Worm (Caenorhabditis elegans) whole organism, young adult: Measurements from ENCODE around the gene ZK930.6.
A peak's percentile ranks its signal among the peaks of the same experiment; 100 is the strongest.

Experiments
- B0035.1 ChIP-seq: sonication (generic microtip); optimal IDR thresholded peaks from 2 replicates; lab custom pipeline; 2016; ENCODE audit warnings: missing genetic modification characterization, mild to moderate bottlenecking, missing compliant biosample characterization, missing genotype, missing genetic modification reagents
- F37B4.10 ChIP-seq: fragments of 200-800 bp; sonication (Bioruptor generic); IDR thresholded peaks from 2 replicates; pipeline ENCODE4 v1.3.6; 2022; ENCODE audit warnings: missing genetic modification characterization, missing compliant biosample characterization
- F39B2.1 ChIP-seq: fragments of 200-800 bp; sonication (Bioruptor generic); IDR thresholded peaks from 2 replicates; pipeline ENCODE4 v1.3.6; 2022; ENCODE audit warnings: missing genetic modification reagents, missing genetic modification characterization, missing compliant biosample characterization
- F52B5.7 ChIP-seq: sonication (generic microtip); optimal IDR thresholded peaks from 2 replicates; lab custom pipeline; 2016; ENCODE audit warnings: mild to moderate bottlenecking, missing genetic modification characterization, missing compliant biosample characterization
- K12H6.12 ChIP-seq: fragments of 200-800 bp; sonication (Bioruptor generic); optimal IDR thresholded peaks from 2 replicates; lab custom pipeline; 2018; ENCODE audit warnings: mild to moderate bottlenecking, missing genetic modification characterization, missing compliant biosample characterization
- T07F8.4 ChIP-seq: sonication (generic microtip); optimal IDR thresholded peaks from 2 replicates; lab custom pipeline; 2016; ENCODE audit warnings: mild to moderate bottlenecking, missing genetic modification characterization, moderate library complexity, missing compliant biosample characterization
- Y95B8A.8 ChIP-seq: fragments of 200-800 bp; sonication (Bioruptor generic); IDR thresholded peaks from 2 replicates; pipeline ENCODE4 v1.3.6; 2022; ENCODE audit warnings: missing genetic modification reagents, missing genetic modification characterization, missing compliant biosample characterization
- ZK185.1 ChIP-seq: sonication (generic microtip); optimal IDR thresholded peaks from 2 replicates; lab custom pipeline; 2016; ENCODE audit warnings: mild to moderate bottlenecking, missing genetic modification characterization, missing compliant biosample characterization; ENCODE audit not compliant: poor library complexity, severe bottlenecking
- ama-1 ChIP-seq, 3 experiments: fragments of 150-350 bp in 1 of 3; sonication (generic microtip) in 2 of 3; optimal IDR thresholded peaks; 2 replicates each; lab custom pipeline; 2014 to 2018; ENCODE audit warnings: missing biosample characterization in 2 of 3, missing genetic modification characterization in 2 of 3, missing genetic modification reagents in 2 of 3
- athp-1 ChIP-seq: sonication (generic microtip); optimal IDR thresholded peaks from 2 replicates; lab custom pipeline; 2017; ENCODE audit warnings: mild to moderate bottlenecking, missing genetic modification characterization, missing compliant biosample characterization
- bed-1 ChIP-seq: fragments of 200-800 bp; sonication (Bioruptor generic); IDR thresholded peaks from 2 replicates; pipeline ENCODE4 v1.3.6; 2022; ENCODE audit warnings: missing genetic modification reagents, missing genetic modification characterization, missing compliant biosample characterization
- bed-2 ChIP-seq: fragments of 200-800 bp; sonication (Bioruptor generic); IDR thresholded peaks from 2 replicates; pipeline ENCODE4 v1.3.6; 2022; ENCODE audit warnings: missing genetic modification reagents, missing genetic modification characterization, missing compliant biosample characterization
- cebp-1 ChIP-seq, 2 experiments: fragments of 200-800 bp in 1 of 2; sonication (Bioruptor generic) in 1 of 2; sonication (generic microtip) in 1 of 2; IDR thresholded peaks in 1 of 2; optimal IDR thresholded peaks in 1 of 2; 2 replicates each; pipeline versions ENCODE4 v1.3.6 to Lab custom; 2017 to 2022; ENCODE audit warnings: missing compliant biosample characterization in 2 of 2, missing genetic modification characterization in 2 of 2, mild to moderate bottlenecking in 1 of 2, missing genetic modification reagents in 1 of 2, moderate library complexity in 1 of 2
- ceh-100 ChIP-seq: fragments of 200-800 bp; sonication (Bioruptor generic); IDR thresholded peaks from 2 replicates; pipeline ENCODE4 v1.3.6; 2022; ENCODE audit warnings: missing genetic modification reagents, missing genetic modification characterization, missing compliant biosample characterization
- die-1 ChIP-seq: sonication (generic microtip); optimal IDR thresholded peaks from 2 replicates; lab custom pipeline; 2016; ENCODE audit warnings: missing genotype, mild to moderate bottlenecking, missing genetic modification characterization, missing compliant biosample characterization
- efl-1 ChIP-seq: fragments of 150-350 bp; optimal IDR thresholded peaks from 2 replicates; lab custom pipeline; 2014; ENCODE audit warnings: missing biosample characterization, missing genetic modification reagents, missing genetic modification characterization
- fkh-3 ChIP-seq: sonication (generic microtip); optimal IDR thresholded peaks from 2 replicates; lab custom pipeline; 2016; ENCODE audit warnings: mild to moderate bottlenecking, missing genetic modification characterization, missing compliant biosample characterization
- hlh-12 ChIP-seq: sonication (generic microtip); optimal IDR thresholded peaks from 2 replicates; lab custom pipeline; 2016; ENCODE audit warnings: missing genetic modification characterization, missing compliant biosample characterization
- hlh-26 ChIP-seq: fragments of 200-800 bp; sonication (Bioruptor generic); conservative IDR thresholded peaks from 2 replicates; pipeline ENCODE4 v1.3.6; 2022; ENCODE audit warnings: missing genetic modification reagents, missing genetic modification characterization, missing compliant biosample characterization
- hmg-20 ChIP-seq: fragments of 200-800 bp; sonication (Bioruptor generic); IDR thresholded peaks from 2 replicates; pipeline ENCODE4 v1.3.6; 2022; ENCODE audit warnings: missing genetic modification reagents, missing genetic modification characterization, missing compliant biosample characterization
- hsf-1 ChIP-seq: fragments of 200-800 bp; sonication (Bioruptor generic); IDR thresholded peaks from 2 replicates; pipeline ENCODE4 v1.3.6; 2022; ENCODE audit warnings: missing genetic modification reagents, missing genetic modification characterization, missing compliant biosample characterization
- let-526 ChIP-seq: fragments of 200-800 bp; sonication (Bioruptor generic); IDR thresholded peaks from 2 replicates; pipeline ENCODE4 v1.3.6; 2022; ENCODE audit warnings: missing genetic modification reagents, missing genetic modification characterization, missing compliant biosample characterization
- let-607 ChIP-seq, 2 experiments: fragments of 200-800 bp in 1 of 2; sonication (Bioruptor generic) in 1 of 2; sonication (generic microtip) in 1 of 2; optimal IDR thresholded peaks; 2 replicates each; lab custom pipeline; 2016 to 2018; ENCODE audit warnings: mild to moderate bottlenecking in 2 of 2, missing compliant biosample characterization in 2 of 2, missing genetic modification characterization in 2 of 2, moderate library complexity in 2 of 2, missing genotype in 1 of 2
- lin-26 ChIP-seq: fragments of 200-800 bp; sonication (Bioruptor generic); IDR thresholded peaks from 2 replicates; pipeline ENCODE4 v1.3.6; 2022; ENCODE audit warnings: missing genetic modification reagents, missing genetic modification characterization, missing compliant biosample characterization
- lin-35 ChIP-seq, 3 experiments: fragments of 150-350 bp in 2 of 3; sonication (generic microtip) in 1 of 3; optimal IDR thresholded peaks; 2 replicates each; lab custom pipeline; 2014 to 2018; ENCODE audit warnings: missing biosample characterization in 3 of 3, missing genetic modification characterization in 3 of 3, missing genetic modification reagents in 3 of 3
- lin-54 ChIP-seq: fragments of 200-800 bp; sonication (Bioruptor generic); optimal IDR thresholded peaks from 2 replicates; lab custom pipeline; 2018; ENCODE audit warnings: mild to moderate bottlenecking, missing genetic modification characterization, missing compliant biosample characterization
- lir-1 ChIP-seq: fragments of 200-800 bp; sonication (Bioruptor generic); conservative IDR thresholded peaks from 2 replicates; pipeline ENCODE4 v1.3.6; 2022; ENCODE audit warnings: missing genetic modification reagents, missing genetic modification characterization, missing compliant biosample characterization
- madf-10 ChIP-seq: sonication (generic microtip); optimal IDR thresholded peaks from 2 replicates; lab custom pipeline; 2016; ENCODE audit warnings: mild to moderate bottlenecking, missing genetic modification characterization, missing compliant biosample characterization
- madf-6 ChIP-seq: fragments of 200-800 bp; sonication (Bioruptor generic); IDR thresholded peaks from 2 replicates; pipeline ENCODE4 v1.3.6; 2022; ENCODE audit warnings: missing genetic modification reagents, missing genetic modification characterization, missing compliant biosample characterization
- mel-28 ChIP-seq: sonication (generic microtip); optimal IDR thresholded peaks from 2 replicates; lab custom pipeline; 2016; ENCODE audit warnings: borderline replicate concordance, mild to moderate bottlenecking, missing genetic modification characterization, missing compliant biosample characterization
- mxl-1 ChIP-seq: sonication (generic microtip); optimal IDR thresholded peaks from 2 replicates; lab custom pipeline; 2016; ENCODE audit warnings: missing genetic modification characterization, missing compliant biosample characterization
- nhr-120 ChIP-seq: fragments of 200-800 bp; sonication (Bioruptor generic); IDR thresholded peaks from 2 replicates; pipeline ENCODE4 v1.3.6; 2022; ENCODE audit warnings: missing genetic modification characterization, missing compliant biosample characterization
- nhr-80 ChIP-seq: sonication (generic microtip); optimal IDR thresholded peaks from 2 replicates; lab custom pipeline; 2016; ENCODE audit warnings: missing genetic modification characterization, missing compliant biosample characterization
- pbrm-1 ChIP-seq: fragments of 200-800 bp; sonication (Bioruptor generic); IDR thresholded peaks from 2 replicates; pipeline ENCODE4 v1.3.6; 2022; ENCODE audit warnings: missing genetic modification reagents, missing genetic modification characterization, missing compliant biosample characterization
- snpc-1.1 ChIP-seq: sonication (generic microtip); optimal IDR thresholded peaks from 2 replicates; lab custom pipeline; 2017; ENCODE audit warnings: missing genetic modification characterization, mild to moderate bottlenecking, missing compliant biosample characterization, antibody characterized with exemption, moderate library complexity, missing genotype, missing genetic modification reagents; ENCODE audit not compliant: insufficient read depth
- somi-1 ChIP-seq: fragments of 200-800 bp; sonication (Bioruptor generic); optimal IDR thresholded peaks from 2 replicates; lab custom pipeline; 2018; ENCODE audit warnings: mild to moderate bottlenecking, missing genetic modification characterization, missing compliant biosample characterization
- tlf-1 ChIP-seq: fragments of 200-800 bp; sonication (Bioruptor generic); optimal IDR thresholded peaks from 2 replicates; lab custom pipeline; 2018; ENCODE audit warnings: mild to moderate bottlenecking, missing genetic modification characterization, missing compliant biosample characterization
- xnd-1 ChIP-seq: sonication (generic microtip); optimal IDR thresholded peaks from 2 replicates; lab custom pipeline; 2016; ENCODE audit warnings: missing genotype, missing genetic modification reagents, missing genetic modification characterization, missing compliant biosample characterization
- zfh-2 ChIP-seq: fragments of 200-800 bp; sonication (Bioruptor generic); conservative IDR thresholded peaks from 2 replicates; pipeline ENCODE4 v1.3.6; 2022; ENCODE audit warnings: missing genetic modification reagents, missing genetic modification characterization, missing compliant biosample characterization
- zim-3 ChIP-seq: sonication (generic microtip); optimal IDR thresholded peaks from 2 replicates; lab custom pipeline; 2017; ENCODE audit warnings: mild to moderate bottlenecking, missing genetic modification characterization, moderate library complexity, missing compliant biosample characterization
- ztf-26 ChIP-seq: sonication (generic microtip); optimal IDR thresholded peaks from 2 replicates; lab custom pipeline; 2017; ENCODE audit warnings: missing genetic modification characterization, missing compliant biosample characterization
- ztf-28 ChIP-seq: fragments of 200-800 bp; sonication (Bioruptor generic); IDR thresholded peaks from 2 replicates; pipeline ENCODE4 v1.3.6; 2022; ENCODE audit warnings: missing genetic modification reagents, missing genetic modification characterization, missing compliant biosample characterization
- ztf-3 ChIP-seq: fragments of 200-800 bp; sonication (Bioruptor generic); optimal IDR thresholded peaks from 2 replicates; lab custom pipeline; 2018; ENCODE audit warnings: mild to moderate bottlenecking, missing genetic modification characterization, missing compliant biosample characterization

ZK930.6 gene

ce11 chrII:11868234-11868633 is 15.5 kb upstream of the ZK930.6 start, which contains the start of gene col-84:
Gene col-84 (plus strand): TSS chrII:11868534.
- TF ChIP-seq F52B5.7 (no peak), xnd-1 (tag; lab: Kevin White, UChicago) (no peak), lin-26 (GFP tag; lab: Robert Waterston, UW) (no peak), bed-1 (GFP tag; lab: Robert Waterston, UW) (no peak), T07F8.4 (tag; lab: Kevin White, UChicago) (no peak), athp-1 (tag; lab: Kevin White, UChicago) (no peak), lin-35 (GFP tag; optimal IDR thresholded peaks at IDR 0.05; lab: Kevin White, UChicago) (no peak), let-526 (GFP tag; lab: Robert Waterston, UW) (no peak), pbrm-1 (GFP tag; lab: Robert Waterston, UW) (no peak), mxl-1 (tag; lab: Kevin White, UChicago) (no peak), snpc-1.1 (tag; lab: Kevin White, UChicago) (no peak), ZK185.1 (no peak), let-607 (tag; optimal IDR thresholded peaks at IDR 0.05; lab: Kevin White, UChicago) (no peak), tlf-1 (GFP tag; lab: Kevin White, UChicago) (no peak), ama-1 (optimal IDR thresholded peaks at IDR 0.05; lab: Kevin White, UChicago) (no peak), ama-1 (GFP tag; optimal IDR thresholded peaks at IDR 0.05; lab: Kevin White, UChicago) (no peak), nhr-80 (no peak), lin-54 (GFP tag; lab: Kevin White, UChicago) (no peak), hlh-26 (GFP tag; lab: Robert Waterston, UW) (no peak)
- TF ChIP-seq, all 124 proteins: peak for 0

DNA sequence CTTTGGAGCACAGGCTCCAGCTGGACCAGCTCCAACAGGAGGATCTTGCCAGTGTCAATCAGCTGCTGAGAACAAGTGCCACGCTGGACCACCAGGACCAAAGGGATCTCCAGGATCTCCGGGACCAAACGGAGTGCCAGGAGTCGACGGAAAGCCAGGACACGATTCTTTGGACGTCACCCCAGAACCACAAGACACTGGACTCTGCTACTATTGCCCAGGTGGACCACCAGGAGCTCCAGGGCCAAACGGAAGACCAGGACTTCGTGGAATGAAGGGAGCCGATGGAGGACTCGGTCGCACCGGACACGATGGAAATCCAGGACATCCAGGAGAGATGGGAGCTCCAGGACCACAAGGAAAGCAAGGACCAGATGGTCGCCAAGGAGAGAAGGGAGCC is 14.9 kb upstream of the ZK930.6 start:
- TF ChIP-seq bed-1 (GFP tag; lab: Robert Waterston, UW) = 0 out of 2 replicates have a peak, but pooled peaks have one; percentile 41
- no peak for TF ChIP-seq K12H6.12 (tag; lab: Kevin White, UChicago)
- TF ChIP-seq lin-26 (GFP tag; lab: Robert Waterston, UW) = peak; percentile 57; the same call in 1 of the 2 replicates
- TF ChIP-seq F37B4.10 (GFP tag; lab: Robert Waterston, UW) = 0 out of 2 replicates have a peak, but pooled peaks have one; percentile 69
- peak; percentile 37; the same call in 1 of the 2 replicates for TF ChIP-seq zfh-2 (GFP tag; lab: Robert Waterston, UW)
- TF ChIP-seq, all 124 proteins: peak for 4

DNA sequence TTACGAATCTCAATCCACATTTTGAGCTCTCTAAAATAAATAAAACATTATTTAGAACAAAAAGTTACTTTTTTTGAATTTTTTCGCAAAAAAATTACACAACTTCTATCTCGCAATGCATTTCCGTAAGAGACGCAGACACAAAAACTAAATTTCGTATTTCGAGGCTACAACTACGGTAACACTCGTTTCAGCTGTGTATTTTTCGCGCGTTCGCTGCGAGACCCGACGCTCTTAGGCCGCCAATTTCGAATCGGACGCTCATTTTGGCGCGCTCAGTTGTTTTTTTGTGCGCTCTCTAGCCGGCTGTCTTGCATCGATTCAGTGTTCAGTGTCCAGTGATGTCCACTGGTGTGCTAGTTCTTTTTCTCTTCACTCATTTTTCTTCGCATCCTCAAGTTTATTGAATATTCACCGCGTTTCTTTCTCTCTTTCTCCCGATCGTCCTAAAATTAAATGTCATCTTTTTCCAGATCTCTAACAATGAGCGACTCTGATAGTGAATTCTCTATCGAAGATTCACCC is 9.0 kb upstream of the ZK930.6 start, which contains the start of the genes npp-3 and top-2:
TSS of gene npp-3 (minus strand) at position 115 of the 525 bp plus-strand sequence.
TSS of gene top-2 (plus strand) at position 475 of the 525 bp plus-strand sequence.
- TF ChIP-seq madf-6 (peak; percentile 99), K12H6.12 (tag; lab: Kevin White, UChicago) (peak; percentile 84), cebp-1 (GFP tag; IDR thresholded peaks at IDR 0.05; lab: Robert Waterston, UW) (peak; percentile 69; the same call in 1 of the 2 replicates), cebp-1 (tag; optimal IDR thresholded peaks at IDR 0.05; lab: Kevin White, UChicago) (peak; percentile 88), B0035.1 (no peak), F39B2.1 (GFP tag; lab: Robert Waterston, UW) (peak; percentile 59; the same call in 1 of the 2 replicates), hmg-20 (GFP tag; lab: Robert Waterston, UW) (peak; percentile 79; the same call in 1 of the 2 replicates), Y95B8A.8 (GFP tag; lab: Robert Waterston, UW) (peak; percentile 90), lir-1 (GFP tag; lab: Robert Waterston, UW) (peak; percentile 91), madf-10 (tag; lab: Kevin White, UChicago) (peak; percentile 88), ztf-26 (peak; percentile 21), die-1 (tag; lab: Kevin White, UChicago) (peak; percentile 30), ztf-28 (GFP tag; lab: Robert Waterston, UW) (peak; percentile 85), mel-28 (tag; lab: Kevin White, UChicago) (no peak), fkh-3 (tag; lab: Kevin White, UChicago) (no peak), zim-3 (no peak), ceh-100 (GFP tag; lab: Robert Waterston, UW) (peak; percentile 88), somi-1 (GFP tag; lab: Kevin White, UChicago) (peak; percentile 70), efl-1 (GFP tag; lab: Kevin White, UChicago) (peak; percentile 98), F37B4.10 (GFP tag; lab: Robert Waterston, UW) (no peak), bed-2 (GFP tag; lab: Robert Waterston, UW) (no peak), ztf-3 (GFP tag; lab: Kevin White, UChicago) (no peak), nhr-120 (GFP tag; lab: Robert Waterston, UW) (no peak), hsf-1 (peak; percentile 90), bed-1 (GFP tag; lab: Robert Waterston, UW) (no peak), hlh-12 (tag; lab: Kevin White, UChicago) (no peak)
